Worm (Caenorhabditis elegans) whole organism, L4/young adult: ENCODE data around the gene lnp-1.

Source experiments
- W03F9.2 ChIP-seq: fragments of 150-350 bp; optimal IDR thresholded peaks from 2 replicates; lab custom pipeline; 2014; ENCODE audit warnings: missing biosample characterization, missing genetic modification characterization
- dao-5 ChIP-seq: sonication (generic microtip); optimal IDR thresholded peaks from 2 replicates; lab custom pipeline; 2016; ENCODE audit warnings: missing genotype, missing genetic modification characterization, moderate library complexity, missing compliant biosample characterization
- him-1 ChIP-seq: sonication (generic microtip); optimal IDR thresholded peaks from 2 replicates; lab custom pipeline; 2016; ENCODE audit warnings: missing genotype, missing genetic modification reagents, missing genetic modification characterization, missing compliant biosample characterization

DNA sequence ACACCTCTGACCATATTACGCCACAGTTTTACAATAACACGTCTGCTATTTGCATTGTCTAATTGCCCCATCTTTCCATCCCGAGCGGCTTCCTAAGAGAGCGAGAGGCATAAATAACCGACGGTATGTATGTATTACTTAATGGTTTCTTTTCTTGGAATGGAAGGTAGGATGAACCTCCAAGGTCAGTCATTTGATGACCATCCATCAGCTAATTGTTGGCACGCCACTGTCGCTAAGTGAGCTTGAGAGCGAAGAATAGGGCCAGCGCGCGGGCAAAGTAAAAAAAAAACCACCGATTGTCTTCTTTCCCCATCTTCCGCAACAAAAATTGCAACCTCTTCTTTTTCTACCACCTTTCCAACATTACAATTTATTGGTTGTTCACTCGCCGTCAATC lies 32.5 kb upstream of the lnp-1 start:
- TF ChIP-seq dao-5 (tag; lab: Kevin White, UChicago): no peak
- no peak for TF ChIP-seq him-1 (tag; lab: Kevin White, UChicago)
- TF ChIP-seq W03F9.2 (tag; lab: Kevin White, UChicago): no peak
